Worm (Caenorhabditis elegans): ENCODE results near the gene dyf-18.

The dyf-18 gene

ce11 chrIV:11782846-11783245, 18.1 kb downstream of the dyf-18 start:
- TF ChIP-seq nhr-6 (tag; optimal IDR thresholded peaks at IDR 0.05) (no peak), lin-39 (tag; optimal IDR thresholded peaks at IDR 0.05) (no peak), D1046.2 (GFP tag; IDR thresholded peaks at IDR 0.05) (no peak), Y75B8A.6 (GFP tag; IDR thresholded peaks at IDR 0.05) (no peak), F10B5.3 (tag; optimal IDR thresholded peaks at IDR 0.05) (no peak)

ce11 chrIV:11779028-11779427, 21.9 kb downstream of the dyf-18 start, which contains the start of gene lpr-2:
Gene lpr-2 (plus strand): TSS chrIV:11779216.
- TF ChIP-seq nhr-42 (GFP tag; IDR thresholded peaks at IDR 0.05), result no peak
- TF ChIP-seq gei-8 (GFP tag; optimal IDR thresholded peaks at IDR 0.05), result no peak
- no peak for TF ChIP-seq nhr-6 (tag; optimal IDR thresholded peaks at IDR 0.05)
- no peak for TF ChIP-seq nhr-25 (tag; optimal IDR thresholded peaks at IDR 0.05; ENCODE audit: borderline replicate concordance, insufficient read depth)
- no peak for TF ChIP-seq spr-1 (tag; optimal IDR thresholded peaks at IDR 0.05)
- TF ChIP-seq egl-27 (tag; optimal IDR thresholded peaks at IDR 0.05), result no peak
- TF ChIP-seq mdt-29 (GFP tag; IDR thresholded peaks at IDR 0.05), result no peak
- no peak for TF ChIP-seq ztf-11 (tag; optimal IDR thresholded peaks at IDR 0.05)
- no peak for TF ChIP-seq lin-13 (GFP tag; optimal IDR thresholded peaks at IDR 0.05)
- TF ChIP-seq ZK546.5 (tag; optimal IDR thresholded peaks at IDR 0.05), result no peak
- no peak for TF ChIP-seq F49E8.2 (tag; optimal IDR thresholded peaks at IDR 0.05; ENCODE audit: borderline replicate concordance)
- TF ChIP-seq F10B5.3 (tag; optimal IDR thresholded peaks at IDR 0.05), result no peak

ce11 chrIV:11776968-11777467, 24.0 kb downstream of the dyf-18 start:
- TF ChIP-seq mxl-2 (GFP tag; conservative IDR thresholded peaks at IDR 0.05) (no peak), aha-1 (tag) (peak; percentile 98)

ce11 chrIV:11773692-11774225, 27.2 kb downstream of the dyf-18 start, which contains the start of gene lips-5:
Gene lips-5 (minus strand): TSS chrIV:11773742.
- TF ChIP-seq nhr-76 (tag; optimal IDR thresholded peaks at IDR 0.05) (no peak), fos-1 (tag; optimal IDR thresholded peaks at IDR 0.05) (no peak), nhr-42 (GFP tag; IDR thresholded peaks at IDR 0.05) (no peak), lin-15B (tag; optimal IDR thresholded peaks at IDR 0.05) (no peak), pha-4 (GFP tag; IDR thresholded peaks at IDR 0.05) (no peak), pha-4 (tag; optimal IDR thresholded peaks at IDR 0.05) (no peak), dve-1 (tag; optimal IDR thresholded peaks at IDR 0.05; ENCODE audit: insufficient read depth) (no peak), nhr-28 (tag; optimal IDR thresholded peaks at IDR 0.05) (peak; percentile 47), Y105C5A.15 (GFP tag; IDR thresholded peaks at IDR 0.05) (no peak), nhr-77 (tag; optimal IDR thresholded peaks at IDR 0.05) (peak; percentile 11), daf-19 (GFP tag; conservative IDR thresholded peaks at IDR 0.05) (no peak), ZK337.2 (GFP tag; IDR thresholded peaks at IDR 0.05) (no peak), saeg-2 (GFP tag; IDR thresholded peaks at IDR 0.05) (no peak), pqm-1 (tag; optimal IDR thresholded peaks at IDR 0.05) (peak; percentile 66), dmd-9 (GFP tag; IDR thresholded peaks at IDR 0.05) (no peak), vab-7 (GFP tag; IDR thresholded peaks at IDR 0.05) (no peak), lin-29 (GFP tag; IDR thresholded peaks at IDR 0.05) (no peak), F26F4.8 (GFP tag; conservative IDR thresholded peaks at IDR 0.05) (no peak), cey-2 (tag; optimal IDR thresholded peaks at IDR 0.05; ENCODE audit: borderline replicate concordance, insufficient read depth) (no peak), nhr-237 (tag; optimal IDR thresholded peaks at IDR 0.05) (no peak), daf-16 (GFP tag; optimal IDR thresholded peaks at IDR 0.05) (no peak), daf-16 (tag; optimal IDR thresholded peaks at IDR 0.05) (peak; percentile 70), F44E2.7 (GFP tag; IDR thresholded peaks at IDR 0.05) (no peak), mdl-1 (tag; optimal IDR thresholded peaks at IDR 0.05) (no peak), D1046.2 (GFP tag; IDR thresholded peaks at IDR 0.05) (no peak)
